Fruit fly (Drosophila melanogaster): ENCODE measurements around the gene Cbs.

The Cbs gene

DNA sequence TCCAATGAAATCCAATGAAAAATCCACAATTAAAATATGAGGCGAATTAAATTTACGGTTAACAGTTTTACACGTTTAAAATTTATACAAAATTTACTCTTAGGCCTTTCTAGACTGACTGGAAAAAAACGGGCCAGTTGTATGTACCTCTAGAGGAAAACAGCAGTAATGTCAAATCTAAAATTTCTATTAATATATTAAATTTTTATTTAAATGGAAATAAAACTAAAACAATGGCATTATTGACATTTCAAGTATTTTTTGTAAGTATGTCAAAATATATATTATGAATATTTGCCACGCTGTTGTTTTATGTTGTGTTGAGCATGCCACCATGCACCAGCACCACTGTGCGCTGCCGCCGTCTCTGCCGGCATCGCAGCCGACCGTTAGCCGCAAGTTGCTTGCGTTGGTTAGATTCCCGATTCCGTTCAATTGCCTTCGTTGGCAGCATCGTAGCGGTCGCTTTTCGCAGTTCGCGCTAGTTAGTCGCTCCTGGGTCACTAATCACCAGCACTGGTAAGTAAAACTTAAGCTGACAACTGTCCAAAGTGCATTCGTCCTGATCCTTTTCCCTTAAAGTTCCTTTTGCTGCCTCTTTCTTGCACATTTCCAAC lies at the start of gene Cbs (continued):
- TF ChIP-seq CG11560 (tag; IDR thresholded peaks at IDR 0.05) (no peak), grn (GFP tag; optimal IDR thresholded peaks at IDR 0.05) (no peak), Hr3 (GFP tag; optimal IDR thresholded peaks at IDR 0.05) (peak; percentile 43), esg (GFP tag; conservative IDR thresholded peaks at IDR 0.05) (peak; percentile 63), CG10543 (GFP tag; optimal IDR thresholded peaks at IDR 0.05) (peak; percentile 54), Antp (GFP tag; optimal IDR thresholded peaks at IDR 0.05) (peak; percentile 21), Dfd (GFP tag; optimal IDR thresholded peaks at IDR 0.05) (no peak), CG31388 (GFP tag; optimal IDR thresholded peaks at IDR 0.05) (no peak), org-1 (GFP tag; optimal IDR thresholded peaks at IDR 0.05) (peak; percentile 48), so (GFP tag; IDR thresholded peaks at IDR 0.05) (peak; percentile 66; the same call in 2 of the 3 replicates), lab (GFP tag; optimal IDR thresholded peaks at IDR 0.05) (peak; percentile 76), peb (GFP tag; IDR thresholded peaks at IDR 0.05) (no peak), CG13287 (GFP tag; IDR thresholded peaks at IDR 0.05; ENCODE audit: partially characterized antibody) (peak; percentile 13; the same call in 1 of the 2 replicates), Rx (GFP tag; IDR thresholded peaks at IDR 0.05) (peak; percentile 50; the same call in 1 of the 2 replicates), CG9797 (GFP tag; optimal IDR thresholded peaks at IDR 0.05) (no peak), CG12299 (tag; optimal IDR thresholded peaks at IDR 0.05) (no peak), onecut (GFP tag; IDR thresholded peaks at IDR 0.05) (peak; percentile 8), mld (GFP tag; IDR thresholded peaks at IDR 0.05; ENCODE audit: partially characterized antibody) (no peak), CG9932 (GFP tag; IDR thresholded peaks at IDR 0.05) (peak; percentile 86), CG13624 (GFP tag; optimal IDR thresholded peaks at IDR 0.05) (no peak), hb (GFP tag; IDR thresholded peaks at IDR 0.05; ENCODE audit: partially characterized antibody) (no peak), CG10431 (GFP tag; optimal IDR thresholded peaks at IDR 0.05) (no peak), CG12744 (GFP tag; optimal IDR thresholded peaks at IDR 0.05) (no peak), CG8290 (GFP tag; optimal IDR thresholded peaks at IDR 0.05) (no peak), CG8290 (tag; optimal IDR thresholded peaks at IDR 0.05) (peak in 1 of 2 experiments; percentile 76), Doc3 (GFP tag; IDR thresholded peaks at IDR 0.05; ENCODE audit: partially characterized antibody) (no peak), CG12942 (GFP tag; optimal IDR thresholded peaks at IDR 0.05) (peak; percentile 47), jumu (GFP tag; optimal IDR thresholded peaks at IDR 0.05) (no peak), Eip74EF (GFP tag; optimal IDR thresholded peaks at IDR 0.05) (peak in 1 of 2 experiments; percentile 27), Atf-2 (GFP tag; optimal IDR thresholded peaks at IDR 0.05) (no peak), otp (GFP tag; IDR thresholded peaks at IDR 0.05) (0 out of 3 replicates have a peak, but pooled peaks have one; percentile 64), gsb-n (tag; optimal IDR thresholded peaks at IDR 0.05) (no peak), CG10979 (tag; optimal IDR thresholded peaks at IDR 0.05) (peak; percentile 48), Hmx (GFP tag; optimal IDR thresholded peaks at IDR 0.05) (no peak), Gug (GFP tag; IDR thresholded peaks at IDR 0.05) (peak; percentile 74; the same call in 3 of the 4 replicates), CG15479 (GFP tag; optimal IDR thresholded peaks at IDR 0.05) (no peak), chif (GFP tag; optimal IDR thresholded peaks at IDR 0.05) (peak in 1 of 2 experiments; percentile 14), Abd-B (GFP tag; optimal IDR thresholded peaks at IDR 0.05) (peak; percentile 22), CG12391 (tag; optimal IDR thresholded peaks at IDR 0.05) (peak; percentile 69), mam (GFP tag; optimal IDR thresholded peaks at IDR 0.05) (peak; percentile 11), aop (GFP tag; IDR thresholded peaks at IDR 0.05) (no peak), row (GFP tag; IDR thresholded peaks at IDR 0.05) (peak; percentile 86), CG18619 (GFP tag; optimal IDR thresholded peaks at IDR 0.05) (peak; percentile 80), HmgD (GFP tag; optimal IDR thresholded peaks at IDR 0.05) (no peak), CG32767 (GFP tag; IDR thresholded peaks at IDR 0.05) (peak; percentile 49; the same call in 1 of the 2 replicates), CG18011 (GFP tag; optimal IDR thresholded peaks at IDR 0.05) (no peak), Rfx (GFP tag; IDR thresholded peaks at IDR 0.05) (peak; percentile 86), ranshi (GFP tag; IDR thresholded peaks at IDR 0.05) (peak; percentile 70), Chrac-16 (GFP tag; optimal IDR thresholded peaks at IDR 0.05) (peak; percentile 50), jigr1 (GFP tag; IDR thresholded peaks at IDR 0.05) (no peak)

Measured in whole organism, embryonic.